Worm (Caenorhabditis elegans): ENCODE data around the gene ptr-1.

The ptr-1 gene

ce11 chrV:9212499-9212898 lies 31.0 kb upstream of the ptr-1 start:
- TF ChIP-seq tbx-2 (tag; optimal IDR thresholded peaks at IDR 0.05), result peak; percentile 22
- peak; percentile 10 for TF ChIP-seq dve-1 (tag; optimal IDR thresholded peaks at IDR 0.05)
- peak; percentile 43 for TF ChIP-seq unc-55 (GFP tag; optimal IDR thresholded peaks at IDR 0.05)
- TF ChIP-seq ceh-18 (tag; optimal IDR thresholded peaks at IDR 0.05), result peak; percentile 17
- peak; percentile 52 for TF ChIP-seq ceh-31 (tag; optimal IDR thresholded peaks at IDR 0.05)
- peak; percentile 96 for TF ChIP-seq unc-42 (tag; optimal IDR thresholded peaks at IDR 0.05)
- no peak for TF ChIP-seq Y22D7AL.16 (tag; optimal IDR thresholded peaks at IDR 0.05)
- TF ChIP-seq ref-2 (tag; optimal IDR thresholded peaks at IDR 0.05), result no peak
- peak; percentile 70 for TF ChIP-seq nfya-1 (tag; optimal IDR thresholded peaks at IDR 0.05)
- no peak for TF ChIP-seq lim-6 (tag; optimal IDR thresholded peaks at IDR 0.05)

- no peak for TF ChIP-seq pat-9 (tag; optimal IDR thresholded peaks at IDR 0.05)
- TF ChIP-seq ets-4 (tag; optimal IDR thresholded peaks at IDR 0.05), result no peak
- TF ChIP-seq fkh-10 (GFP tag; optimal IDR thresholded peaks at IDR 0.05), result no peak
- no peak for TF ChIP-seq unc-86 (tag; optimal IDR thresholded peaks at IDR 0.05)
- no peak for TF ChIP-seq pqm-1 (tag; optimal IDR thresholded peaks at IDR 0.05)
- TF ChIP-seq pag-3 (tag; optimal IDR thresholded peaks at IDR 0.05; ENCODE audit: borderline replicate concordance), result no peak
- no peak for TF ChIP-seq unc-55 (GFP tag; optimal IDR thresholded peaks at IDR 0.05)
- TF ChIP-seq elt-4 (tag; optimal IDR thresholded peaks at IDR 0.05), result no peak
- no peak for TF ChIP-seq zip-5 (tag; optimal IDR thresholded peaks at IDR 0.05)
- TF ChIP-seq nfya-1 (tag; optimal IDR thresholded peaks at IDR 0.05), result no peak
These were observed 27.4 kb upstream of the ptr-1 start for ce11 chrV:9208878-9209277.

ce11 chrV:9207377-9207776 lies 25.9 kb upstream of the ptr-1 start, which contains the start of gene inx-10:
Gene inx-10 (minus strand): TSS chrV:9207477.
- TF ChIP-seq unc-42 (tag; optimal IDR thresholded peaks at IDR 0.05) (no peak), elt-2 (tag; optimal IDR thresholded peaks at IDR 0.05) (no peak), Y22D7AL.16 (tag; optimal IDR thresholded peaks at IDR 0.05) (no peak), lim-6 (tag; optimal IDR thresholded peaks at IDR 0.05) (no peak), fax-1 (tag; optimal IDR thresholded peaks at IDR 0.05) (no peak)

ce11 chrV:9202710-9203109 lies 21.2 kb upstream of the ptr-1 start, which contains the start of gene asp-2:
Gene asp-2 (plus strand): TSS chrV:9203077.
- TF ChIP-seq syd-9 (tag; optimal IDR thresholded peaks at IDR 0.05), result no peak
- TF ChIP-seq elt-2 (tag; optimal IDR thresholded peaks at IDR 0.05), result peak; percentile 69

ce11 chrV:9198887-9199286 lies 17.4 kb upstream of the ptr-1 start, which contains the start of gene str-177:
Gene str-177 (minus strand): TSS chrV:9198987.
- TF ChIP-seq ceh-19 (GFP tag; optimal IDR thresholded peaks at IDR 0.05) (no peak), pha-4 (tag; optimal IDR thresholded peaks at IDR 0.05) (no peak), gmeb-2 (tag; optimal IDR thresholded peaks at IDR 0.05) (no peak), unc-55 (GFP tag; optimal IDR thresholded peaks at IDR 0.05) (no peak), pqm-1 (tag; optimal IDR thresholded peaks at IDR 0.05) (no peak), madf-2 (tag; optimal IDR thresholded peaks at IDR 0.05) (no peak), ceh-34 (tag; optimal IDR thresholded peaks at IDR 0.05) (no peak), fkh-10 (GFP tag; optimal IDR thresholded peaks at IDR 0.05) (no peak), K02D7.2 (tag; optimal IDR thresholded peaks at IDR 0.05) (no peak), fax-1 (tag; optimal IDR thresholded peaks at IDR 0.05) (no peak), ama-1 (optimal IDR thresholded peaks at IDR 0.05) (no peak), pat-9 (tag; optimal IDR thresholded peaks at IDR 0.05) (no peak), ceh-6 (GFP tag; optimal IDR thresholded peaks at IDR 0.05) (no peak), ceh-22 (tag; optimal IDR thresholded peaks at IDR 0.05) (no peak), hlh-15 (tag; optimal IDR thresholded peaks at IDR 0.05) (no peak)

ce11 chrV:9197121-9197520 lies 15.6 kb upstream of the ptr-1 start, which contains the start of gene C24B5.4:
Gene C24B5.4 (minus strand): TSS chrV:9197326.
- TF ChIP-seq pag-3 (tag; optimal IDR thresholded peaks at IDR 0.05; ENCODE audit: borderline replicate concordance), result no peak
- no peak for TF ChIP-seq hlh-6 (tag; optimal IDR thresholded peaks at IDR 0.05)
- TF ChIP-seq fkh-10 (GFP tag; optimal IDR thresholded peaks at IDR 0.05), result no peak
- no peak for TF ChIP-seq syd-9 (tag; optimal IDR thresholded peaks at IDR 0.05)
